Fruit fly (Drosophila melanogaster) whole organism, wandering third instar larva: ENCODE data around the gene CG13949.

ENCODE experiments used
- CG32264 ChIP-seq: fragments of 200-800 bp; sonication (Bioruptor generic); optimal IDR thresholded peaks from 2 replicates; lab custom pipeline; 2016; ENCODE audit warnings: missing biosample characterization, missing genetic modification characterization
- CG9705 ChIP-seq: fragments of 200-800 bp; sonication (Bioruptor generic); optimal IDR thresholded peaks from 2 replicates; lab custom pipeline; 2018; ENCODE audit warnings: missing biosample characterization, mild to moderate bottlenecking, missing genetic modification characterization
- CrebA ChIP-seq: fragments of 200-800 bp; sonication (Bioruptor generic); optimal IDR thresholded peaks from 2 replicates; lab custom pipeline; 2016; ENCODE audit warnings: missing biosample characterization, mild to moderate bottlenecking, missing genetic modification characterization, borderline replicate concordance
- Dif ChIP-seq: fragments of 200-275, 200-300 bp; sonication (Bioruptor generic); optimal IDR thresholded peaks from 2 replicates; lab custom pipeline; 2018; ENCODE audit warnings: missing biosample characterization, missing genetic modification characterization; ENCODE audit not compliant: partially characterized antibody
- GATAd ChIP-seq: sonication (Bioruptor generic); optimal IDR thresholded peaks from 2 replicates; lab custom pipeline; 2016; ENCODE audit warnings: missing biosample characterization, missing genetic modification characterization
- Hnf4 ChIP-seq: fragments of 200-800 bp; sonication (Bioruptor generic); optimal IDR thresholded peaks from 2 replicates; lab custom pipeline; 2016; ENCODE audit warnings: missing biosample characterization, mild to moderate bottlenecking, missing genetic modification characterization
- Hr83 ChIP-seq: fragments of 200-300 bp; sonication (Bioruptor generic); optimal IDR thresholded peaks from 2 replicates; lab custom pipeline; 2016; ENCODE audit warnings: missing biosample characterization, mild to moderate bottlenecking, missing genetic modification characterization, moderate library complexity; ENCODE audit not compliant: poor library complexity, severe bottlenecking
- Myc ChIP-seq: fragments of >200 bp; optimal IDR thresholded peaks from 2 replicates; lab custom pipeline; 2017
- N ChIP-seq: fragments of >200 bp; optimal IDR thresholded peaks from 2 replicates; lab custom pipeline; 2018; ENCODE audit warnings: missing biosample characterization, missing external identifiers, missing genetic modification characterization
- OdsH ChIP-seq: fragments of 200-800 bp; sonication (Bioruptor generic); optimal IDR thresholded peaks from 2 replicates; lab custom pipeline; 2016; ENCODE audit warnings: missing biosample characterization, mild to moderate bottlenecking, missing genetic modification characterization
- Rel ChIP-seq, 2 experiments: fragments of 200-800 bp; sonication (Bioruptor generic) in 1 of 2; optimal IDR thresholded peaks; 2 replicates in 1 of 2; 3 replicates in 1 of 2; lab custom pipeline; 2016 to 2019; ENCODE audit warnings: mild to moderate bottlenecking in 2 of 2, missing biosample characterization in 2 of 2, missing genetic modification characterization in 2 of 2, moderate library complexity in 1 of 2
- Sp1 ChIP-seq: fragments of 200-800 bp; sonication (Bioruptor generic); optimal IDR thresholded peaks from 3 replicates; lab custom pipeline; 2019; ENCODE audit warnings: missing biosample characterization, mild to moderate bottlenecking, missing genetic modification characterization, moderate library complexity
- Vsx2 ChIP-seq: fragments of 200-300, 225-300 bp; sonication (Bioruptor generic); optimal IDR thresholded peaks from 2 replicates; lab custom pipeline; 2018; ENCODE audit warnings: missing biosample characterization, missing genetic modification characterization; ENCODE audit not compliant: partially characterized antibody
- br ChIP-seq: fragments of 200-800 bp; sonication (Bioruptor generic); optimal IDR thresholded peaks from 2 replicates; lab custom pipeline; 2016; ENCODE audit warnings: missing biosample characterization, missing genetic modification characterization
- brk ChIP-seq: fragments of 200-800 bp; sonication (Bioruptor generic); optimal IDR thresholded peaks from 2 replicates; lab custom pipeline; 2016; ENCODE audit warnings: missing biosample characterization, mild to moderate bottlenecking, missing genetic modification characterization
- dl ChIP-seq, 2 experiments: fragments of 175-275, 200-275 bp in 1 of 2; fragments of 200-275 bp in 1 of 2; sonication (Bioruptor generic); optimal IDR thresholded peaks; lab custom pipeline; 2018; ENCODE audit warnings: mild to moderate bottlenecking in 2 of 2, missing biosample characterization in 2 of 2, missing genetic modification characterization in 2 of 2, moderate library complexity in 2 of 2; ENCODE audit not compliant: partially characterized antibody in 2 of 2, insufficient read depth in 1 of 2
- dmrt93B ChIP-seq: fragments of 200-800 bp; sonication (Bioruptor generic); optimal IDR thresholded peaks from 2 replicates; lab custom pipeline; 2018; ENCODE audit warnings: missing biosample characterization, mild to moderate bottlenecking, missing genetic modification characterization
- ey ChIP-seq: fragments of 200-800 bp; sonication (Bioruptor generic); optimal IDR thresholded peaks from 2 replicates; lab custom pipeline; 2016; ENCODE audit warnings: missing biosample characterization, missing genetic modification characterization
- foxo ChIP-seq, 2 experiments: fragments of 200-800 bp; sonication (Bioruptor generic); optimal IDR thresholded peaks; 2 replicates in 1 of 2; 3 replicates in 1 of 2; lab custom pipeline; 2016 to 2017; ENCODE audit warnings: missing biosample characterization in 2 of 2, missing genetic modification characterization in 2 of 2
- fru ChIP-seq: fragments of 200-800 bp; sonication (Bioruptor generic); optimal IDR thresholded peaks from 3 replicates; lab custom pipeline; 2016; ENCODE audit warnings: missing biosample characterization, mild to moderate bottlenecking, missing genetic modification characterization
- h ChIP-seq: fragments of 200-800 bp; sonication (Bioruptor generic); optimal IDR thresholded peaks from 3 replicates; lab custom pipeline; 2016; ENCODE audit warnings: missing biosample characterization, mild to moderate bottlenecking, missing genetic modification characterization
- jim ChIP-seq: fragments of 175-275, 200-325 bp; sonication (Bioruptor generic); optimal IDR thresholded peaks from 2 replicates; lab custom pipeline; 2016; ENCODE audit warnings: missing biosample characterization, mild to moderate bottlenecking, missing genetic modification characterization
- lola ChIP-seq: fragments of >200 bp; optimal IDR thresholded peaks from 2 replicates; lab custom pipeline; 2017; ENCODE audit warnings: missing biosample characterization, missing genetic modification characterization
- pan ChIP-seq: fragments of >200 bp; optimal IDR thresholded peaks from 2 replicates; lab custom pipeline; 2017
- psq ChIP-seq: fragments of 200-800 bp; sonication (Bioruptor generic); optimal IDR thresholded peaks from 3 replicates; lab custom pipeline; 2017; ENCODE audit warnings: missing biosample characterization, mild to moderate bottlenecking, missing genetic modification characterization, moderate library complexity
- rgr ChIP-seq: fragments of 200-800 bp; sonication (Bioruptor generic); optimal IDR thresholded peaks from 3 replicates; lab custom pipeline; 2016; ENCODE audit warnings: missing biosample characterization, mild to moderate bottlenecking, missing genetic modification characterization
- sage ChIP-seq: fragments of 200-800 bp; sonication (Bioruptor generic); optimal IDR thresholded peaks from 2 replicates; lab custom pipeline; 2016; ENCODE audit warnings: missing biosample characterization, mild to moderate bottlenecking, missing genetic modification characterization
- sv ChIP-seq: fragments of 200-800 bp; sonication (Bioruptor generic); optimal IDR thresholded peaks from 3 replicates; lab custom pipeline; 2016; ENCODE audit warnings: missing biosample characterization, missing genetic modification characterization
- usp ChIP-seq: fragments of >200 bp; optimal IDR thresholded peaks from 2 replicates; lab custom pipeline; 2017; ENCODE audit warnings: missing biosample characterization, missing genetic modification characterization

Gene CG13949

dm6 chr2L:827516-828362 is 27.4 kb upstream of the CG13949 start:
- TF ChIP-seq Vsx2 (GFP tag; lab: Kevin White, UChicago) (no peak), N (no peak), OdsH (GFP tag; lab: Kevin White, UChicago) (peak; percentile 26), sage (GFP tag; lab: Kevin White, UChicago) (no peak), Hnf4 (peak; percentile 17), lola (GFP tag; lab: Kevin White, UChicago) (no peak), foxo (GFP tag; optimal IDR thresholded peaks at IDR 0.05; lab: Kevin White, UChicago) (peak in 1 of 2 experiments; percentile 18), dmrt93B (no peak), h (GFP tag; lab: Kevin White, UChicago) (peak; percentile 24), Rel (GFP tag; optimal IDR thresholded peaks at IDR 0.05; lab: Kevin White, UChicago) (no peak), Rel (tag; optimal IDR thresholded peaks at IDR 0.05; lab: Kevin White, UChicago) (peak; percentile 99), CG9705 (GFP tag; lab: Kevin White, UChicago) (no peak), br (GFP tag; lab: Kevin White, UChicago) (peak; percentile 28), Sp1 (GFP tag; lab: Kevin White, UChicago) (peak; percentile 5), fru (GFP tag; lab: Kevin White, UChicago) (no peak), rgr (no peak), psq (GFP tag; lab: Kevin White, UChicago) (peak; percentile 18), Dif (peak; percentile 17)

- TF ChIP-seq foxo (GFP tag; optimal IDR thresholded peaks at IDR 0.05; lab: Kevin White, UChicago): peak in 1 of 2 experiments; percentile 23
- no peak for TF ChIP-seq ey (GFP tag; lab: Kevin White, UChicago)
- TF ChIP-seq h (GFP tag; lab: Kevin White, UChicago): no peak
- peak; percentile 4 for TF ChIP-seq rgr
- TF ChIP-seq Sp1 (GFP tag; lab: Kevin White, UChicago): peak; percentile 7
- TF ChIP-seq psq (GFP tag; lab: Kevin White, UChicago): peak; percentile 24
- TF ChIP-seq OdsH (GFP tag; lab: Kevin White, UChicago): peak; percentile 48
- peak; percentile 46 for TF ChIP-seq fru (GFP tag; lab: Kevin White, UChicago)
- TF ChIP-seq br (GFP tag; lab: Kevin White, UChicago): peak; percentile 35
Observed at dm6 chr2L:837989-838388, 17.1 kb upstream of the CG13949 start.

- TF ChIP-seq fru (GFP tag; lab: Kevin White, UChicago): no peak
Observed at dm6 chr2L:838786-839185, 16.4 kb upstream of the CG13949 start.

- no peak for TF ChIP-seq psq (GFP tag; lab: Kevin White, UChicago)
- no peak for TF ChIP-seq sage (GFP tag; lab: Kevin White, UChicago)
- TF ChIP-seq foxo (GFP tag; optimal IDR thresholded peaks at IDR 0.05; lab: Kevin White, UChicago): no peak
- no peak for TF ChIP-seq dmrt93B
- no peak for TF ChIP-seq Rel (GFP tag; optimal IDR thresholded peaks at IDR 0.05; lab: Kevin White, UChicago)
- TF ChIP-seq Rel (tag; optimal IDR thresholded peaks at IDR 0.05; lab: Kevin White, UChicago): no peak
Observed at dm6 chr2L:840022-840421, 15.1 kb upstream of the CG13949 start.

dm6 chr2L:840716-841115 is 14.4 kb upstream of the CG13949 start:
- TF ChIP-seq CrebA (GFP tag; lab: Kevin White, UChicago) (no peak), Sp1 (GFP tag; lab: Kevin White, UChicago) (no peak), pan (lab: Kevin White, UChicago) (no peak), dl (GFP tag; optimal IDR thresholded peaks at IDR 0.05; lab: Kevin White, UChicago; ENCODE audit: insufficient read depth in 1 of 2, partially characterized antibody in 2 of 2) (no peak), dmrt93B (no peak), fru (GFP tag; lab: Kevin White, UChicago) (no peak), brk (GFP tag; lab: Kevin White, UChicago) (no peak), ey (GFP tag; lab: Kevin White, UChicago) (no peak), CG32264 (GFP tag; lab: Kevin White, UChicago) (no peak), Hr83 (GFP tag; lab: Kevin White, UChicago) (no peak), br (GFP tag; lab: Kevin White, UChicago) (no peak), GATAd (GFP tag; lab: Kevin White, UChicago) (no peak), Myc (lab: Kevin White, UChicago) (no peak), sv (GFP tag; lab: Kevin White, UChicago) (no peak), jim (GFP tag; lab: Kevin White, UChicago) (no peak), usp (GFP tag; lab: Kevin White, UChicago) (no peak)
